Fruit fly (Drosophila melanogaster) whole organism: ENCODE results near the gene CG8001.

ENCODE experiments used
- CG8478 ChIP-seq: fragments of >200 bp; optimal IDR thresholded peaks from 2 replicates; lab custom pipeline; 2018; ENCODE audit warnings: inconsistent platforms
- EcR ChIP-seq, 2 experiments: fragments of >200 bp; optimal IDR thresholded peaks; 2 replicates each; lab custom pipeline; 2017; ENCODE audit warnings: missing biosample characterization in 2 of 2, missing genetic modification characterization in 2 of 2, missing genetic modification reagents in 2 of 2
- pan ChIP-seq: fragments of >200 bp; optimal IDR thresholded peaks from 2 replicates; lab custom pipeline; 2017

DNA sequence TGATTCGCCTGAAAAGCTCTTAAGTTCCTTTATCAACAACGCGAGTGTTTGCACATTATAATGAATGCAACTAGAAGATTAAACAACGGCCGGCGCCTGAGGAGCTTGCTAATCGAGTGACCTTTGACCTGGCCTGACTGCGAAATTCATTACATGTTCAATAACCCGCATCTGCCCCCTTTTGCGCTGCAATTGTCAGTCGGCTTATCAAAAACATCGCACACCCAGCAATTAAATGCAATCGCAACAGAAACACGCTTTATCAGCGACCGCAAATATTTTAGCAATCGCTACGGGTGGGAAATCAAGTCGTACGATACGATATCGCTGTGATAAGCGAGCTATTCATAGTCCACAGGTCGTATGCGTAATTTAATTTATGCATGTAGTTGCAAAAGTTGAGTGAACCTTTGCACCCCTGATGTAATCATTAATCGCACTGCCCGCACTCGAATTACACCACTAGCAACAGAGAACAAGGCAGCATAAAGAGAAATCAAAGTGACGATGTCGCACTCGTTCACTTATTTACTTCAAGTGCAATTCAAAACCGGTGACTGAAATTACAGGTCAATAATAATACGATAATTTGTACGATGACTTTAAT is 16.3 kb upstream of the CG8001 start:
- TF ChIP-seq EcR (GFP tag; optimal IDR thresholded peaks at IDR 0.05; lab: Kevin White, UChicago) (no peak), CG8478 (no peak), pan (lab: Kevin White, UChicago) (no peak)
